Fruit fly (Drosophila melanogaster) whole organism, adult: Measurements from ENCODE around the gene fry.

ENCODE experiments used
- CG11617 ChIP-seq: fragments of 200-800 bp; sonication (Bioruptor generic); optimal IDR thresholded peaks from 2 replicates; lab custom pipeline; 2017; ENCODE audit warnings: mild to moderate bottlenecking, missing biosample characterization, missing genetic modification reagents, missing genetic modification characterization
- CG12768 ChIP-seq: fragments of 200-800 bp; sonication (Bioruptor generic); optimal IDR thresholded peaks from 2 replicates; lab custom pipeline; 2017; ENCODE audit warnings: missing biosample characterization, missing genetic modification characterization, mild to moderate bottlenecking, moderate library complexity, missing genetic modification reagents
- CG1620 ChIP-seq: fragments of 200-800 bp; sonication (Bioruptor generic); optimal IDR thresholded peaks from 2 replicates; lab custom pipeline; 2016; ENCODE audit warnings: missing biosample characterization, missing genetic modification characterization
- CG5204 ChIP-seq: fragments of 200-800 bp; sonication (Bioruptor generic); optimal IDR thresholded peaks from 2 replicates; lab custom pipeline; 2016; ENCODE audit warnings: missing biosample characterization, missing genetic modification characterization
- CG7045 ChIP-seq: fragments of 200-800 bp; sonication (Bioruptor generic); optimal IDR thresholded peaks from 2 replicates; lab custom pipeline; 2017; ENCODE audit warnings: missing biosample characterization, mild to moderate bottlenecking, missing genetic modification characterization
- CG7101 ChIP-seq: fragments of 200-800 bp; sonication (Bioruptor generic); optimal IDR thresholded peaks from 2 replicates; lab custom pipeline; 2018; ENCODE audit warnings: missing biosample characterization, mild to moderate bottlenecking, missing genetic modification characterization, moderate library complexity
- Crg-1 ChIP-seq: fragments of 200-800 bp; sonication (Bioruptor generic); optimal IDR thresholded peaks from 2 replicates; lab custom pipeline; 2016; ENCODE audit warnings: missing biosample characterization, missing genetic modification characterization
- Mnt ChIP-seq: fragments of 200-800 bp; sonication (Bioruptor generic); optimal IDR thresholded peaks from 2 replicates; lab custom pipeline; 2016; ENCODE audit warnings: missing biosample characterization, mild to moderate bottlenecking, missing genetic modification characterization
- bab1 ChIP-seq: fragments of 200-800 bp; sonication (Bioruptor generic); optimal IDR thresholded peaks from 3 replicates; lab custom pipeline; 2019; ENCODE audit warnings: missing biosample characterization, mild to moderate bottlenecking, missing genetic modification characterization, moderate library complexity
- kay ChIP-seq: fragments of 200-800 bp; sonication (Bioruptor generic); peaks from one replicate; lab custom pipeline; 2016; ENCODE audit warnings: missing biosample characterization, missing genetic modification characterization, borderline replicate concordance
- tj ChIP-seq: fragments of 200-800 bp; sonication (Bioruptor generic); optimal IDR thresholded peaks from 3 replicates; lab custom pipeline; 2017; ENCODE audit warnings: missing biosample characterization, mild to moderate bottlenecking, missing genetic modification characterization, moderate library complexity

dm6 chr3L:9687536-9687935 lies 8.6 kb upstream of the fry start:
- TF ChIP-seq CG7101 (tag; lab: Kevin White, UChicago) (no peak), CG5204 (GFP tag; lab: Kevin White, UChicago) (no peak), bab1 (no peak), CG11617 (no peak), CG7045 (GFP tag; lab: Kevin White, UChicago) (no peak), Crg-1 (GFP tag; lab: Kevin White, UChicago) (no peak), CG1620 (no peak), tj (no peak), Mnt (no peak), CG12768 (GFP tag; lab: Kevin White, UChicago) (no peak), kay (GFP tag; lab: Kevin White, UChicago) (peak; percentile 86)
